Fruit fly (Drosophila melanogaster): ENCODE measurements around the gene CG9231.

CG9231 gene

dm6 chr3L:19561745-19562144, 24.1 kb downstream of the CG9231 start (continued):
- no peak for TF ChIP-seq fkh (GFP tag; optimal IDR thresholded peaks at IDR 0.05)
- peak; percentile 87 for TF ChIP-seq Eip75B (GFP tag; optimal IDR thresholded peaks at IDR 0.05)
- no peak for TF ChIP-seq CG6854 (GFP tag; optimal IDR thresholded peaks at IDR 0.05)
- TF ChIP-seq Hr38 (GFP tag; optimal IDR thresholded peaks at IDR 0.05) = no peak
- TF ChIP-seq CG31627 (GFP tag; optimal IDR thresholded peaks at IDR 0.05) = peak; percentile 74
- TF ChIP-seq OdsH (GFP tag; optimal IDR thresholded peaks at IDR 0.05) = peak; percentile 87
- TF ChIP-seq Gug (GFP tag; IDR thresholded peaks at IDR 0.05) = peak; percentile 56
- TF ChIP-seq Ets21C (GFP tag; optimal IDR thresholded peaks at IDR 0.05) = peak; percentile 69
- TF ChIP-seq CG34406 (GFP tag; optimal IDR thresholded peaks at IDR 0.05) = peak; percentile 87
- peak; percentile 84 for TF ChIP-seq Met (GFP tag; optimal IDR thresholded peaks at IDR 0.05)
- TF ChIP-seq dsx (GFP tag; optimal IDR thresholded peaks at IDR 0.05; ENCODE audit: poor library complexity, severe bottlenecking) = peak; percentile 46
- TF ChIP-seq fd85E (GFP tag; optimal IDR thresholded peaks at IDR 0.05) = peak; percentile 55
- TF ChIP-seq CG1621 (tag; optimal IDR thresholded peaks at IDR 0.05) = no peak
- TF ChIP-seq Ets96B (tag; optimal IDR thresholded peaks at IDR 0.05) = peak; percentile 74
- TF ChIP-seq Blimp-1 (GFP tag; optimal IDR thresholded peaks at IDR 0.05) = peak; percentile 8
- no peak for TF ChIP-seq Eip93F (GFP tag; optimal IDR thresholded peaks at IDR 0.05)
- TF ChIP-seq dac (GFP tag; optimal IDR thresholded peaks at IDR 0.05) = peak; percentile 16
- TF ChIP-seq CG11762 (GFP tag; optimal IDR thresholded peaks at IDR 0.05; ENCODE audit: insufficient read depth) = peak; percentile 84
- TF ChIP-seq acj6 (GFP tag; optimal IDR thresholded peaks at IDR 0.05) = peak; percentile 84
- no peak for TF ChIP-seq ss (GFP tag; optimal IDR thresholded peaks at IDR 0.05)
- TF ChIP-seq CG6792 (GFP tag; optimal IDR thresholded peaks at IDR 0.05) = peak; percentile 86
- peak; percentile 49 for TF ChIP-seq vri (GFP tag; optimal IDR thresholded peaks at IDR 0.05)
- peak; percentile 16 for TF ChIP-seq CG6808 (GFP tag; optimal IDR thresholded peaks at IDR 0.05)
- peak; percentile 73 for TF ChIP-seq Lpt (GFP tag; optimal IDR thresholded peaks at IDR 0.05)
- peak; percentile 88 for TF ChIP-seq Hr4 (GFP tag; optimal IDR thresholded peaks at IDR 0.05)
- TF ChIP-seq CG8119 (GFP tag; IDR thresholded peaks at IDR 0.05) = peak; percentile 95
- peak; percentile 97 for TF ChIP-seq Eip78C (GFP tag)
- TF ChIP-seq esn (GFP tag; optimal IDR thresholded peaks at IDR 0.05) = peak; percentile 90
- TF ChIP-seq CG9139 (GFP tag; optimal IDR thresholded peaks at IDR 0.05) = no peak
- peak in 1 of 2 experiments; percentile 84 for TF ChIP-seq salr (GFP tag; optimal IDR thresholded peaks at IDR 0.05)
- TF ChIP-seq lz (GFP tag; optimal IDR thresholded peaks at IDR 0.05) = peak; percentile 81
- TF ChIP-seq Hr39 (GFP tag; optimal IDR thresholded peaks at IDR 0.05) = peak; percentile 67
- peak; percentile 60 for TF ChIP-seq CG3032 (tag; optimal IDR thresholded peaks at IDR 0.05)
- TF ChIP-seq CG6163 (GFP tag; IDR thresholded peaks at IDR 0.05) = peak; percentile 71

DNA sequence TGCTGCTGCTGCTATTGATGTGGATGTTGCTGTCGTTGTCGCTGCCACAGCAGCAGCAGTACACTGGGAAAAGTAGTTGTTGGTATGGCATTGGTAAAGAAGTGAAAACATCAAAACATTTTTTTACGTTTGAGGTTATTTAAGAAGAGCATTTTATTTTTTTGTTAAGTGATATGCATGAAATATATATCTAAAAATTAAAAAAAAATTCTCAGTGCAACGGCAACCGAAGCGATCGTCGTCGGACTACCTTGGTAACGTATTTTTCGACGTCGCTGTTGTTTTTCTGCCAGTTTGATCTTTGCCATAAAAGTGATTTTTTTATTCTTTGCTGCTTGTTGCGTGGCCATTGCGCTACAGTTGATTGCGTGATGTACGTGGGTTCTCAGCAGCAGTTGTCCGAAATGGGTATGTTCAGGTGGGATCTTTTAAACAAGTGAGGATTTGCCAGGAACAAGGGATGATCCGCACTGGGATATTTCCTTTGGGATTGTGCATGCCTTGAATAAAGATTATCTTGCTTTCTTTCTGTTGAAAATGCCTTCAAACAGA, 25.0 kb downstream of the CG9231 start:
- TF ChIP-seq fd85E (GFP tag; optimal IDR thresholded peaks at IDR 0.05) = peak; percentile 94
- TF ChIP-seq OdsH (GFP tag; optimal IDR thresholded peaks at IDR 0.05) = peak; percentile 98
- peak; percentile 98 for TF ChIP-seq spab (GFP tag; optimal IDR thresholded peaks at IDR 0.05)
- peak; percentile 98 for TF ChIP-seq Hr4 (GFP tag; optimal IDR thresholded peaks at IDR 0.05)
- TF ChIP-seq fd59A (GFP tag; optimal IDR thresholded peaks at IDR 0.05) = peak; percentile 99
- peak; percentile 99 for TF ChIP-seq Sox102F (GFP tag; optimal IDR thresholded peaks at IDR 0.05)
- TF ChIP-seq CG4318 (GFP tag; optimal IDR thresholded peaks at IDR 0.05) = peak; percentile 96
- TF ChIP-seq Gug (GFP tag; IDR thresholded peaks at IDR 0.05) = peak; percentile 97
- TF ChIP-seq Met (GFP tag; optimal IDR thresholded peaks at IDR 0.05) = peak; percentile 99
- TF ChIP-seq CG6808 (GFP tag; optimal IDR thresholded peaks at IDR 0.05) = peak; percentile 99
- peak; percentile 96 for TF ChIP-seq Ets21C (GFP tag; optimal IDR thresholded peaks at IDR 0.05)
- peak; percentile 97 for TF ChIP-seq vri (GFP tag; optimal IDR thresholded peaks at IDR 0.05)
- peak; percentile 97 for TF ChIP-seq CG7368 (GFP tag; optimal IDR thresholded peaks at IDR 0.05)
- TF ChIP-seq CG8632 (GFP tag; optimal IDR thresholded peaks at IDR 0.05) = peak; percentile 98
- peak; percentile 94 for TF ChIP-seq dac (GFP tag; optimal IDR thresholded peaks at IDR 0.05)
- TF ChIP-seq CG6854 (GFP tag; optimal IDR thresholded peaks at IDR 0.05) = peak; percentile 98
- TF ChIP-seq CG3919 (GFP tag; optimal IDR thresholded peaks at IDR 0.05) = peak; percentile 99
- TF ChIP-seq achi (GFP tag; optimal IDR thresholded peaks at IDR 0.05) = peak; percentile 98
- TF ChIP-seq Eip75B (GFP tag; optimal IDR thresholded peaks at IDR 0.05) = peak; percentile 99
- TF ChIP-seq CG11762 (GFP tag; optimal IDR thresholded peaks at IDR 0.05; ENCODE audit: insufficient read depth) = peak; percentile 97
- peak; percentile 98 for TF ChIP-seq Smox (GFP tag; optimal IDR thresholded peaks at IDR 0.05)
- peak; percentile 99 for TF ChIP-seq ss (GFP tag; optimal IDR thresholded peaks at IDR 0.05)
- TF ChIP-seq CG6792 (GFP tag; optimal IDR thresholded peaks at IDR 0.05) = peak; percentile 98
- TF ChIP-seq CG32006 (GFP tag; optimal IDR thresholded peaks at IDR 0.05) = peak; percentile 98
- TF ChIP-seq CG9139 (GFP tag; optimal IDR thresholded peaks at IDR 0.05) = peak; percentile 98
- TF ChIP-seq eg (GFP tag; IDR thresholded peaks at IDR 0.05) = peak; percentile 99
- peak; percentile 79 for TF ChIP-seq fkh (GFP tag; optimal IDR thresholded peaks at IDR 0.05)
- TF ChIP-seq CG1621 (tag; optimal IDR thresholded peaks at IDR 0.05) = peak; percentile 96
- peak; percentile 95 for TF ChIP-seq CG8319 (GFP tag; optimal IDR thresholded peaks at IDR 0.05)
- TF ChIP-seq Blimp-1 (GFP tag; optimal IDR thresholded peaks at IDR 0.05) = peak; percentile 94
- TF ChIP-seq svp (GFP tag) = peak; percentile 99

All from whole organism, prepupa.